Fruit fly (Drosophila melanogaster) whole organism, prepupa: ENCODE results near the gene Rpn11.

Source experiments
- Blimp-1 ChIP-seq: fragments of 200-800 bp; sonication (Bioruptor generic); optimal IDR thresholded peaks from 3 replicates; lab custom pipeline; 2017; ENCODE audit warnings: missing biosample characterization, missing genetic modification characterization, mild to moderate bottlenecking, moderate library complexity, missing genetic modification reagents
- CG10631 ChIP-seq: fragments of 200-800 bp; sonication (Bioruptor generic); optimal IDR thresholded peaks from 2 replicates; lab custom pipeline; 2016; ENCODE audit warnings: missing biosample characterization, missing genetic modification characterization
- CG11762 ChIP-seq: fragments of 200-800 bp; sonication (Bioruptor generic); optimal IDR thresholded peaks from 3 replicates; lab custom pipeline; 2016; ENCODE audit warnings: missing biosample characterization, missing genetic modification characterization; ENCODE audit not compliant: insufficient read depth
- CG1621 ChIP-seq: fragments of 200-800 bp; sonication (Bioruptor generic); optimal IDR thresholded peaks from 3 replicates; lab custom pipeline; 2018; ENCODE audit warnings: missing biosample characterization, mild to moderate bottlenecking, missing genetic modification characterization
- CG16779 ChIP-seq: fragments of 200-800 bp; sonication (Bioruptor generic); optimal IDR thresholded peaks from 3 replicates; lab custom pipeline; 2017; ENCODE audit warnings: missing biosample characterization, mild to moderate bottlenecking, missing genetic modification characterization
- CG3032 ChIP-seq: fragments of 200-800 bp; optimal IDR thresholded peaks from 2 replicates; lab custom pipeline; 2019; ENCODE audit warnings: missing biosample characterization, mild to moderate bottlenecking, missing genetic modification characterization, moderate library complexity
- CG31627 ChIP-seq: fragments of 200-800 bp; sonication (Bioruptor generic); optimal IDR thresholded peaks from 3 replicates; lab custom pipeline; 2016; ENCODE audit warnings: missing biosample characterization, missing genetic modification characterization
- CG32006 ChIP-seq: fragments of 200-800 bp; sonication (Bioruptor generic); optimal IDR thresholded peaks from 3 replicates; lab custom pipeline; 2017; ENCODE audit warnings: missing biosample characterization, mild to moderate bottlenecking, missing genetic modification characterization
- CG34406 ChIP-seq: fragments of 200-800 bp; sonication (Bioruptor generic); optimal IDR thresholded peaks from 3 replicates; lab custom pipeline; 2016; ENCODE audit warnings: missing biosample characterization, missing genetic modification characterization
- CG3919 ChIP-seq: fragments of 200-800 bp; sonication (Bioruptor generic); optimal IDR thresholded peaks from 3 replicates; lab custom pipeline; 2016; ENCODE audit warnings: missing biosample characterization, missing genetic modification characterization
- CG4318 ChIP-seq: fragments of 200-800 bp; sonication (Bioruptor generic); optimal IDR thresholded peaks from 3 replicates; lab custom pipeline; 2017; ENCODE audit warnings: missing biosample characterization, mild to moderate bottlenecking, missing genetic modification characterization
- CG6163 ChIP-seq: fragments of 200-800 bp; sonication (Bioruptor generic); IDR thresholded peaks from 3 replicates; pipeline ENCODE4 v1.3.6; 2022; ENCODE audit warnings: missing biosample characterization, missing genetic modification characterization
- CG6792 ChIP-seq: fragments of 200-800 bp; sonication (Bioruptor generic); optimal IDR thresholded peaks from 3 replicates; lab custom pipeline; 2016; ENCODE audit warnings: missing biosample characterization, missing genetic modification characterization
- CG6854 ChIP-seq: fragments of 200-800 bp; sonication (Bioruptor generic); optimal IDR thresholded peaks from 2 replicates; lab custom pipeline; 2017; ENCODE audit warnings: missing biosample characterization, mild to moderate bottlenecking, missing genetic modification characterization
- CG7368 ChIP-seq: fragments of 200-800 bp; sonication (Bioruptor generic); optimal IDR thresholded peaks from 3 replicates; lab custom pipeline; 2016; ENCODE audit warnings: missing biosample characterization, missing genetic modification characterization
- CG8119 ChIP-seq: fragments of 200-800 bp; sonication (Bioruptor generic); IDR thresholded peaks from 3 replicates; pipeline ENCODE4 v1.3.6; 2022; ENCODE audit warnings: missing biosample characterization, missing genetic modification characterization
- CG8632 ChIP-seq: fragments of 200-800 bp; sonication (Bioruptor generic); optimal IDR thresholded peaks from 3 replicates; lab custom pipeline; 2016; ENCODE audit warnings: missing biosample characterization, missing genetic modification characterization
- Eip75B ChIP-seq: fragments of 200-800 bp; sonication (Bioruptor generic); optimal IDR thresholded peaks from 3 replicates; lab custom pipeline; 2016; ENCODE audit warnings: missing biosample characterization, missing genetic modification characterization
- Eip78C ChIP-seq: fragments of 200-800 bp; sonication (Bioruptor generic); peaks from one replicate; lab custom pipeline; 2016; ENCODE audit warnings: missing biosample characterization, missing genetic modification characterization
- Eip93F ChIP-seq: fragments of 200-800 bp; sonication (Bioruptor generic); optimal IDR thresholded peaks from 2 replicates; lab custom pipeline; 2016; ENCODE audit warnings: missing biosample characterization, mild to moderate bottlenecking, missing genetic modification characterization
- Ets21C ChIP-seq: fragments of 200-800 bp; sonication (Bioruptor generic); optimal IDR thresholded peaks from 3 replicates; lab custom pipeline; 2016; ENCODE audit warnings: missing biosample characterization, missing genetic modification characterization
- Hr38 ChIP-seq: sonication (Bioruptor generic); optimal IDR thresholded peaks from 2 replicates; lab custom pipeline; 2016; ENCODE audit warnings: missing biosample characterization, missing genetic modification characterization
- Hr4 ChIP-seq: fragments of 200-800 bp; sonication (Bioruptor generic); optimal IDR thresholded peaks from 3 replicates; lab custom pipeline; 2016; ENCODE audit warnings: missing biosample characterization, missing genetic modification characterization
- Smox ChIP-seq: fragments of 200-800 bp; sonication (Bioruptor generic); optimal IDR thresholded peaks from 3 replicates; lab custom pipeline; 2016; ENCODE audit warnings: missing biosample characterization, missing genetic modification characterization
- Sox102F ChIP-seq: fragments of 200-800 bp; sonication (Bioruptor generic); optimal IDR thresholded peaks from 2 replicates; lab custom pipeline; 2016; ENCODE audit warnings: missing biosample characterization, mild to moderate bottlenecking, missing genetic modification characterization
- Sox14 ChIP-seq: fragments of 200-800 bp; sonication (Bioruptor generic); optimal IDR thresholded peaks from 3 replicates; lab custom pipeline; 2016; ENCODE audit warnings: missing biosample characterization, missing genetic modification characterization
- achi ChIP-seq: fragments of 200-800 bp; sonication (Bioruptor generic); optimal IDR thresholded peaks from 3 replicates; lab custom pipeline; 2016; ENCODE audit warnings: missing biosample characterization, missing genetic modification characterization
- acj6 ChIP-seq: fragments of 200-800 bp; sonication (Bioruptor generic); optimal IDR thresholded peaks from 3 replicates; lab custom pipeline; 2016; ENCODE audit warnings: missing biosample characterization, missing genetic modification characterization
- esn ChIP-seq: fragments of 200-800 bp; sonication (Bioruptor generic); optimal IDR thresholded peaks from 2 replicates; lab custom pipeline; 2016; ENCODE audit warnings: missing biosample characterization, mild to moderate bottlenecking, missing genetic modification characterization, moderate library complexity
- fd59A ChIP-seq: fragments of 200-800 bp; sonication (Bioruptor generic); optimal IDR thresholded peaks from 2 replicates; lab custom pipeline; 2017; ENCODE audit warnings: missing biosample characterization, mild to moderate bottlenecking, missing genetic modification characterization, missing genetic modification reagents
- fkh ChIP-seq: fragments of 200-800 bp; sonication (Bioruptor generic); optimal IDR thresholded peaks from 3 replicates; lab custom pipeline; 2017; ENCODE audit warnings: missing biosample characterization, mild to moderate bottlenecking, missing genetic modification characterization, moderate library complexity
- net ChIP-seq: fragments of 200-800 bp; sonication (Bioruptor generic); optimal IDR thresholded peaks from 3 replicates; lab custom pipeline; 2016; ENCODE audit warnings: missing biosample characterization, missing genetic modification characterization
- salr ChIP-seq, 2 experiments: fragments of 200-800 bp; sonication (Bioruptor generic); optimal IDR thresholded peaks; 3 replicates each; lab custom pipeline; 2016 to 2018; ENCODE audit warnings: missing biosample characterization in 2 of 2, missing genetic modification characterization in 2 of 2, mild to moderate bottlenecking in 1 of 2
- spab ChIP-seq: fragments of 200-800 bp; sonication (Bioruptor generic); optimal IDR thresholded peaks from 2 replicates; lab custom pipeline; 2017; ENCODE audit warnings: missing biosample characterization, mild to moderate bottlenecking, missing genetic modification characterization, missing genetic modification reagents
- ss ChIP-seq, 2 experiments: fragments of 200-800 bp; sonication (Bioruptor generic); optimal IDR thresholded peaks; 2 replicates in 1 of 2; 3 replicates in 1 of 2; lab custom pipeline; 2017 to 2018; ENCODE audit warnings: mild to moderate bottlenecking in 2 of 2, missing biosample characterization in 2 of 2, missing genetic modification characterization in 2 of 2, moderate library complexity in 1 of 2
- svp ChIP-seq: fragments of 200-800 bp; sonication (Bioruptor generic); peaks from one replicate; lab custom pipeline; 2016; ENCODE audit warnings: missing biosample characterization, missing genetic modification characterization
- topi ChIP-seq: fragments of 200-800 bp; sonication (Bioruptor generic); optimal IDR thresholded peaks from 3 replicates; lab custom pipeline; 2016; ENCODE audit warnings: missing biosample characterization, missing genetic modification characterization

Gene Rpn11

DNA sequence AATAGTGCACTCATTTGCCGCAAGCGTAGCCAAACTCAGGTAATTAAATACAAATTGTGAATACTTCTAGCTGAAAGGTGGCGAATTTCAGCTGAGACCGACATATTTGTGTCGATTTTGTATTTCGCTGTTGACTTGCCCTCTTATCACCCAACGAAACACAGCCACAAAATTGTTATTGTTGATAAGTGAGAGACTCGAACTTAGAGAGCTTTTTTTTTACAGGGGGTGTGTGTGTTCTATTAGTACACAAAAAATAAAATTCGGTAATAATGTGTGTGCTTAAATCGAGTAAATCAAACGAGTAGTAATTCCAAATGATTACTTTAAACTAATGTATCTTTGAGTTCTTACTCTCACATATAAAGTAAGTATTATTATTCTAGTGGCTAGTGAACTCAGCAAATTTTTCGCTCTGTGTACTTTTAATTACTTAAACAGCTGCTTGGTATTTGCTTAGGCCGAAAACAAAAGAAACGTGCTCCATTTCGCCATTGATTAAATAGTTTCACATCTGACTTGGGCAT is 1.4 kb upstream of the Rpn11 start (continued):
- TF ChIP-seq Sox14: peak; percentile 11
- no peak for TF ChIP-seq CG8119
- no peak for TF ChIP-seq CG11762
- TF ChIP-seq salr (GFP tag; optimal IDR thresholded peaks at IDR 0.05; lab: Kevin White, UChicago): no peak
- peak; percentile 16 for TF ChIP-seq Eip75B (GFP tag; lab: Kevin White, UChicago)
- TF ChIP-seq CG1621 (tag; lab: Kevin White, UChicago): no peak
- no peak for TF ChIP-seq Blimp-1 (GFP tag; lab: Kevin White, UChicago)

DNA sequence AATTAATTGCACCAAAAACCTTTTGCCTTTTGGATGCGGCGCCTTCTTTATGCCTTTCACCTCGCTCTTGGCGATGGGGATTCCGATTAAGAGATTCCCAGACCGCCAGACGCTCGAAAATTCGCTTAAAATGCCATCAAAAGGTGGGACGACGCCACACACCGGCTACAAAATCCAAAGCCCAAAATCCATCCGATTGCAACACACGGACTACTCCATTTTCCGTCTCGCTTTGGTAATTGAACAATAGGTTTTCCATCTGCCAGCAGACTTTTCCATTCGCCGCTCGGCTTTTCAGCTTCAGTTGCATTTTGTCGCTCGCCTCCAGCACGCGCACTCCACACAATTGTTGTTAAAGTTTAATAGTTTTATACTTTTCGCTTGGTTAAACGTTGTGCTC is 925 bp upstream of the Rpn11 start, which contains the start of gene qtc:
Gene qtc (plus strand): TSS at position 301 of the 400 bp plus-strand sequence.
- TF ChIP-seq CG6163 (GFP tag; lab: Robert Waterston, UW) (0 out of 3 replicates have a peak, but pooled peaks have one; percentile 8), fkh (GFP tag; lab: Kevin White, UChicago) (no peak), Blimp-1 (GFP tag; lab: Kevin White, UChicago) (no peak), CG16779 (tag; lab: Kevin White, UChicago) (no peak), Ets21C (no peak)

DNA sequence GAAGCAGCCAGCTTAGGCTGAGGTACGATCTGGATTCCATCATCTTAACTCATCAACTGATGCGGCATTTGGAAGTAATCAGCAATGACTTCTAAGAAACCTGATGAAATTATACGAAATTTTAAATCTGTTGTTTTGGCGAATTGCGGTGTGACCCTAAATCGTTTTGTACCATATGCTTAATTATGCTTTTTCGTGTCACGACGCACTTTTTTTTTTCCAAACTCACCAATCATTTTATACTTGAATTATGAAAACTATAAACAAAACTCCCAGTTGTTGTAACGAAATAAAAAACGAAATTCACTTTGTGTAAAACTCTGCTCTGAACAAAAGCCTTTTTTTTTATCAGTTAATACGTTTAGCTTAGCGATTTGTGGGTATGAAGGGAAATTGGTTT is 1.5 kb downstream of the Rpn11 start, which contains the start of gene Nepl3:
Gene Nepl3 (minus strand): TSS at position 155 of the 400 bp plus-strand sequence.
- TF ChIP-seq Eip78C (GFP tag; lab: Kevin White, UChicago) (peak; percentile 24), CG1621 (tag; lab: Kevin White, UChicago) (no peak)
- TF ChIP-seq, all 60 proteins: peak for 1

DNA sequence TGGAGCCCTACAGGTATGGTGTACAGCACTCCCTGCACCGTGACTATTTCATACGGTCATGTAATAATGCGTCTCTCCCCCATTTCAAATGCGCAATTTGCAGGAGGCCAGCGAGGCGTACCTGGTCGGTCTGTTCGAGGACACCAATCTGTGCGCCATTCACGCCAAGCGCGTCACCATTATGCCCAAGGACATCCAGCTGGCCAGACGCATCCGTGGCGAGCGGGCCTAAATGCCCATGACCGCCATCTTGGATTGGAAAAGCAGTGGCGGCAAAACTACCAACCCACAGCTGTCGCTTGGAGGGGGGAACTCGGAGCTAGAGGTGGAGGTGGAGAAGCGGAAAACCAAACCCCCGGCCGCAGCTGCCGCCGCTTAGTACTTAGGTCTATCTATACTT is 4.1 kb downstream of the Rpn11 start:
- TF ChIP-seq acj6: no peak
- TF ChIP-seq CG3919: no peak
- TF ChIP-seq topi (GFP tag; lab: Kevin White, UChicago): no peak
- no peak for TF ChIP-seq CG3032 (tag; lab: Kevin White, UChicago)
- TF ChIP-seq Smox: no peak
- TF ChIP-seq Hr4 (GFP tag; lab: Kevin White, UChicago): no peak
- no peak for TF ChIP-seq spab
- no peak for TF ChIP-seq CG6854 (GFP tag; lab: Kevin White, UChicago)
- TF ChIP-seq ss (GFP tag; optimal IDR thresholded peaks at IDR 0.05; lab: Kevin White, UChicago): no peak
- no peak for TF ChIP-seq CG34406
- no peak for TF ChIP-seq CG6792 (GFP tag; lab: Kevin White, UChicago)
- TF ChIP-seq CG32006: no peak
- no peak for TF ChIP-seq CG16779 (tag; lab: Kevin White, UChicago)
- TF ChIP-seq esn (GFP tag; lab: Kevin White, UChicago): no peak

DNA sequence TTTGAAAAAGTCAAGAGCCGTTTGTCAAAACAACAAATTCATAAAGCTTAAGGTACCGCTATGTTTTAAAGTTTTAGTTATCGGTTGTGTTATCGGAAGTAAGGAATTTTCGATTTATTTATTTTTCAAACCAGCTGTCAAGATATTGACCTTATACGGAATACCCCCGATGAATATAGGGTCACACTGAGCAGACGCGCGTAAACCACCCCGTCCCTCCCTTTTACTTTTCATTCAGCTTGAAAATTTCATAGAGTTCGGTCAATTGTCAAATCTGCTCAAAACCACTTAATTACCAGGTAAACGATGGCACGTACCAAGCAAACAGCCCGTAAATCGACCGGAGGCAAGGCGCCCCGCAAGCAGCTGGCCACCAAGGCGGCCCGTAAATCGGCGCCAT is 4.6 kb downstream of the Rpn11 start, which contains the start of the genes CG14036 and His3.3A:
Gene CG14036 (minus strand): TSS at position 64 of the 400 bp plus-strand sequence.
Gene His3.3A (plus strand): TSS at position 106 of the 400 bp plus-strand sequence.
- TF ChIP-seq Blimp-1 (GFP tag; lab: Kevin White, UChicago): no peak
- TF ChIP-seq fkh (GFP tag; lab: Kevin White, UChicago): peak; percentile 92
- TF ChIP-seq Eip78C (GFP tag; lab: Kevin White, UChicago): peak; percentile 60
- no peak for TF ChIP-seq CG7368 (GFP tag; lab: Kevin White, UChicago)
- no peak for TF ChIP-seq Sox102F (GFP tag; lab: Kevin White, UChicago)
- TF ChIP-seq achi: peak; percentile 49
- no peak for TF ChIP-seq CG10631 (GFP tag; lab: Kevin White, UChicago)
- peak; percentile 0 for TF ChIP-seq Sox14
- peak; percentile 31 for TF ChIP-seq esn (GFP tag; lab: Kevin White, UChicago)
- TF ChIP-seq Eip93F (GFP tag; lab: Kevin White, UChicago): no peak
- no peak for TF ChIP-seq Hr38
- TF ChIP-seq CG8632 (GFP tag; lab: Kevin White, UChicago): no peak
- TF ChIP-seq net (GFP tag; lab: Kevin White, UChicago): no peak
- TF ChIP-seq svp: peak; percentile 6
- no peak for TF ChIP-seq fd59A
- no peak for TF ChIP-seq CG11762
- TF ChIP-seq CG4318 (GFP tag; lab: Kevin White, UChicago): no peak
- peak; percentile 30 for TF ChIP-seq CG1621 (tag; lab: Kevin White, UChicago)
- TF ChIP-seq CG31627 (GFP tag; lab: Kevin White, UChicago): no peak
- TF ChIP-seq acj6: no peak
- TF ChIP-seq salr (GFP tag; optimal IDR thresholded peaks at IDR 0.05; lab: Kevin White, UChicago): no peak
- TF ChIP-seq CG6792 (GFP tag; lab: Kevin White, UChicago): no peak
